Fruit fly (Drosophila melanogaster) ovary, adult (tissue): Measurements from ENCODE around the gene CG13674.
"Not testable (repeated sequence)": the region's sequence is repeated elsewhere in the genome, so short reads cannot be mapped to it uniquely, and the experiment has no call there.

Experiments
- CG17801 ChIP-seq: fragments of 200-800 bp; optimal IDR thresholded peaks from 2 replicates; lab custom pipeline; 2019; ENCODE audit warnings: missing biosample characterization, mild to moderate bottlenecking, missing genetic modification characterization, moderate library complexity; ENCODE audit not compliant: partially characterized antibody

CG13674 gene

dm6 chr3L:8218883-8219282, at the start of gene CG13674:
CG13674 (minus strand) TSS chr3L:8218983.
- TF ChIP-seq CG17801 (GFP tag; lab: Kevin White, UChicago) = no peak

- TF ChIP-seq CG17801 (GFP tag; lab: Kevin White, UChicago) = no peak
These were observed 22.1 kb upstream of the CG13674 start for dm6 chr3L:8240932-8241331.

dm6 chr3L:8240501-8240900, 21.7 kb upstream of the CG13674 start, which contains the start of gene CG7213:
CG7213 (minus strand) TSS chr3L:8240601.
- TF ChIP-seq CG17801 (GFP tag; lab: Kevin White, UChicago) = no peak

- TF ChIP-seq CG17801 (GFP tag; lab: Kevin White, UChicago) = not testable (repeated sequence)
These were observed 19.6 kb upstream of the CG13674 start, which contains the start of gene Dscam4 for dm6 chr3L:8238347-8238746. Dscam4 (plus strand) TSS chr3L:8238647.

dm6 chr3L:8228924-8229323, 10.1 kb upstream of the CG13674 start, which contains the start of gene eIF4E3:
eIF4E3 (plus strand) TSS chr3L:8229224.
- TF ChIP-seq CG17801 (GFP tag; lab: Kevin White, UChicago) = no peak

- TF ChIP-seq CG17801 (GFP tag; lab: Kevin White, UChicago) = no peak
These were observed 3.1 kb upstream of the CG13674 start, which contains the start of gene CG13678 for dm6 chr3L:8221835-8222234. CG13678 (plus strand) TSS chr3L:8222141.

- no peak for TF ChIP-seq CG17801 (GFP tag; lab: Kevin White, UChicago)
These were observed 904 bp upstream of the CG13674 start for dm6 chr3L:8219687-8220086.

- TF ChIP-seq CG17801 (GFP tag; lab: Kevin White, UChicago) = no peak
These were observed 3.8 kb downstream of the CG13674 start, which contains the start of gene CG8012 for dm6 chr3L:8214980-8215379. CG8012 (plus strand) TSS chr3L:8215280.

- TF ChIP-seq CG17801 (GFP tag; lab: Kevin White, UChicago) = no peak
These were observed 7.2 kb downstream of the CG13674 start, which contains the start of gene CG8006 for dm6 chr3L:8211590-8211989. CG8006 (plus strand) TSS chr3L:8211890.

- no peak for TF ChIP-seq CG17801 (GFP tag; lab: Kevin White, UChicago)
These were observed 8.2 kb downstream of the CG13674 start, which contains the start of gene tut for dm6 chr3L:8210596-8210995. tut (minus strand) TSS chr3L:8210743.

- no peak for TF ChIP-seq CG17801 (GFP tag; lab: Kevin White, UChicago)
These were observed 16.4 kb downstream of the CG13674 start, which contains the start of the genes CG7366 and CG13679 for dm6 chr3L:8202317-8202842. CG7366 (minus strand) TSS chr3L:8202417. CG13679 (plus strand) TSS chr3L:8202792.

- peak; percentile 73 for TF ChIP-seq CG17801 (GFP tag; lab: Kevin White, UChicago)
These were observed 21.0 kb downstream of the CG13674 start, which contains the start of the genes UbcE2M and Dhps for dm6 chr3L:8197779-8198279. UbcE2M (minus strand) TSS chr3L:8197987. Dhps (plus strand) TSS chr3L:8198207.

dm6 chr3L:8193016-8193415, 25.8 kb downstream of the CG13674 start, which contains the start of gene CG7387:
CG7387 (minus strand) TSS chr3L:8193116.
- no peak for TF ChIP-seq CG17801 (GFP tag; lab: Kevin White, UChicago)

dm6 chr3L:8191042-8191613, 27.7 kb downstream of the CG13674 start, which contains the start of gene MED24:
MED24 (plus strand) TSS chr3L:8191270.
- TF ChIP-seq CG17801 (GFP tag; lab: Kevin White, UChicago) = peak; percentile 19

dm6 chr3L:8189234-8189633, 29.5 kb downstream of the CG13674 start:
- no peak for TF ChIP-seq CG17801 (GFP tag; lab: Kevin White, UChicago)
